Worm (Caenorhabditis elegans): ENCODE measurements around the gene asg-2.
A peak's percentile ranks its signal among the peaks of the same experiment; 100 is the strongest.

asg-2 gene

ce11 chrX:6804857-6805256 lies 36.2 kb upstream of the asg-2 start (continued):
- TF ChIP-seq daf-16 (GFP tag; optimal IDR thresholded peaks at IDR 0.05): no peak
- TF ChIP-seq daf-16 (tag; optimal IDR thresholded peaks at IDR 0.05): peak; percentile 87
- TF ChIP-seq lin-13 (GFP tag; optimal IDR thresholded peaks at IDR 0.05): peak; percentile 16
- TF ChIP-seq mdt-29 (GFP tag; IDR thresholded peaks at IDR 0.05): no peak
- no peak for TF ChIP-seq lir-3 (tag; optimal IDR thresholded peaks at IDR 0.05)
- TF ChIP-seq hif-1 (tag; optimal IDR thresholded peaks at IDR 0.05): peak in 1 of 2 experiments; percentile 39
- TF ChIP-seq pha-4 (GFP tag; IDR thresholded peaks at IDR 0.05): peak; percentile 23; the same call in 1 of the 2 replicates
- TF ChIP-seq pha-4 (tag; optimal IDR thresholded peaks at IDR 0.05): no peak
- no peak for TF ChIP-seq spr-1 (tag; optimal IDR thresholded peaks at IDR 0.05)
- no peak for TF ChIP-seq zfp-2 (tag; optimal IDR thresholded peaks at IDR 0.05)
- peak; percentile 86 for TF ChIP-seq hlh-11 (tag; optimal IDR thresholded peaks at IDR 0.05)
- TF ChIP-seq lin-39 (tag; optimal IDR thresholded peaks at IDR 0.05): no peak
- peak; percentile 59 for TF ChIP-seq nhr-77 (tag; optimal IDR thresholded peaks at IDR 0.05)
- no peak for TF ChIP-seq arid-1 (GFP tag; conservative IDR thresholded peaks at IDR 0.05)
- peak; percentile 91 for TF ChIP-seq dve-1 (tag; optimal IDR thresholded peaks at IDR 0.05; ENCODE audit: insufficient read depth)
- no peak for TF ChIP-seq ces-1 (GFP tag; optimal IDR thresholded peaks at IDR 0.05)
- TF ChIP-seq mep-1 (tag; optimal IDR thresholded peaks at IDR 0.05): peak; percentile 68
- no peak for TF ChIP-seq daf-12 (tag; optimal IDR thresholded peaks at IDR 0.05)
- no peak for TF ChIP-seq R02D3.7 (tag; optimal IDR thresholded peaks at IDR 0.05)
- TF ChIP-seq D1046.2 (GFP tag; IDR thresholded peaks at IDR 0.05): no peak
- TF ChIP-seq snpc-4 (tag; optimal IDR thresholded peaks at IDR 0.05): no peak
- no peak for TF ChIP-seq egl-27 (tag; optimal IDR thresholded peaks at IDR 0.05)
- TF ChIP-seq nhr-10 (tag; optimal IDR thresholded peaks at IDR 0.05): no peak
- no peak for TF ChIP-seq saeg-2 (GFP tag; IDR thresholded peaks at IDR 0.05)
- TF ChIP-seq Y48G9A.11 (GFP tag; IDR thresholded peaks at IDR 0.05): no peak
- TF ChIP-seq attf-4 (tag; optimal IDR thresholded peaks at IDR 0.05): no peak
- no peak for TF ChIP-seq zag-1 (tag; optimal IDR thresholded peaks at IDR 0.05)
- TF ChIP-seq aha-1 (tag): peak; percentile 76
- TF ChIP-seq unc-62 (GFP tag; optimal IDR thresholded peaks at IDR 0.05 in 1 of 2): no peak
- TF ChIP-seq unc-62 (tag; optimal IDR thresholded peaks at IDR 0.05): no peak
- no peak for TF ChIP-seq skn-1 (tag; optimal IDR thresholded peaks at IDR 0.05)
- TF ChIP-seq dmd-6 (GFP tag; IDR thresholded peaks at IDR 0.05): peak; percentile 83
- no peak for TF ChIP-seq T26A8.4 (GFP tag; IDR thresholded peaks at IDR 0.05)

ce11 chrX:6805427-6805826 lies 35.6 kb upstream of the asg-2 start:
- TF ChIP-seq ces-1 (GFP tag; optimal IDR thresholded peaks at IDR 0.05) (no peak), duxl-1 (tag; optimal IDR thresholded peaks at IDR 0.05; ENCODE audit: poor library complexity) (no peak), mdl-1 (tag; optimal IDR thresholded peaks at IDR 0.05) (no peak), ceh-44 (GFP tag; IDR thresholded peaks at IDR 0.05) (no peak), mxl-3 (GFP tag; optimal IDR thresholded peaks at IDR 0.05) (no peak), vab-7 (GFP tag; IDR thresholded peaks at IDR 0.05) (no peak), lsy-2 (tag; optimal IDR thresholded peaks at IDR 0.05) (no peak), dmd-9 (GFP tag; IDR thresholded peaks at IDR 0.05) (no peak)

ce11 chrX:6806463-6806862 lies 34.6 kb upstream of the asg-2 start, which contains the start of gene atg-2:
Gene atg-2 (plus strand): TSS chrX:6806763.
- no peak for TF ChIP-seq egl-27 (tag; optimal IDR thresholded peaks at IDR 0.05)
- no peak for TF ChIP-seq jun-1 (tag; optimal IDR thresholded peaks at IDR 0.05)
- no peak for TF ChIP-seq hlh-11 (tag; optimal IDR thresholded peaks at IDR 0.05)
- no peak for TF ChIP-seq sdz-12 (GFP tag; optimal IDR thresholded peaks at IDR 0.05)
- TF ChIP-seq mxl-3 (GFP tag; optimal IDR thresholded peaks at IDR 0.05): no peak
- no peak for TF ChIP-seq daf-8 (GFP tag; IDR thresholded peaks at IDR 0.05)
- TF ChIP-seq hlh-30 (tag; optimal IDR thresholded peaks at IDR 0.05; ENCODE audit: insufficient read depth): no peak
- TF ChIP-seq zip-11 (GFP tag; IDR thresholded peaks at IDR 0.05): no peak
- no peak for TF ChIP-seq tra-1 (GFP tag; IDR thresholded peaks at IDR 0.05)
- no peak for TF ChIP-seq aly-2 (tag; optimal IDR thresholded peaks at IDR 0.05)
- no peak for TF ChIP-seq spr-1 (tag; optimal IDR thresholded peaks at IDR 0.05)
- no peak for TF ChIP-seq nhr-25 (tag; optimal IDR thresholded peaks at IDR 0.05; ENCODE audit: borderline replicate concordance, insufficient read depth)
- no peak for TF ChIP-seq duxl-1 (tag; optimal IDR thresholded peaks at IDR 0.05; ENCODE audit: poor library complexity)
- no peak for TF ChIP-seq T26A8.4 (GFP tag; IDR thresholded peaks at IDR 0.05)
- no peak for TF ChIP-seq dmd-6 (GFP tag; IDR thresholded peaks at IDR 0.05)
- TF ChIP-seq F26F4.8 (GFP tag; conservative IDR thresholded peaks at IDR 0.05): no peak
- no peak for TF ChIP-seq lin-13 (GFP tag; optimal IDR thresholded peaks at IDR 0.05)
- no peak for TF ChIP-seq zip-2 (tag; optimal IDR thresholded peaks at IDR 0.05)
- no peak for TF ChIP-seq skn-1 (tag; optimal IDR thresholded peaks at IDR 0.05)
- no peak for TF ChIP-seq nhr-10 (tag; optimal IDR thresholded peaks at IDR 0.05)
